Fruit fly (Drosophila melanogaster) whole organism, embryonic: ENCODE measurements around the gene Chd64.

Experiments
- Blimp-1 ChIP-seq: fragments of 200-800 bp; sonication (Bioruptor generic); optimal IDR thresholded peaks from 3 replicates; lab custom pipeline; 2018; ENCODE audit warnings: missing biosample characterization, missing genetic modification characterization, mild to moderate bottlenecking, moderate library complexity, missing genetic modification reagents
- CG10543 ChIP-seq: fragments of 200-800 bp; sonication (Bioruptor generic); optimal IDR thresholded peaks from 3 replicates; lab custom pipeline; 2017; ENCODE audit warnings: missing biosample characterization, mild to moderate bottlenecking, missing genetic modification characterization, moderate library complexity
- CG11456 ChIP-seq: fragments of 200-800 bp; sonication (Bioruptor generic); IDR thresholded peaks from 3 replicates; pipeline ENCODE4 v1.3.6; 2022; ENCODE audit warnings: missing biosample characterization, missing genetic modification characterization
- CG11696 ChIP-seq: fragments of 200-800 bp; sonication (Bioruptor generic); IDR thresholded peaks from 2 replicates; pipeline ENCODE4 v1.3.6; 2022; ENCODE audit warnings: missing biosample characterization, missing genetic modification characterization
- CG12071 ChIP-seq: fragments of 200-800 bp; sonication (Bioruptor generic); optimal IDR thresholded peaks from 3 replicates; lab custom pipeline; 2018; ENCODE audit warnings: missing biosample characterization, mild to moderate bottlenecking, missing genetic modification characterization
- CG12659 ChIP-seq: fragments of 200-800 bp; sonication (Bioruptor generic); optimal IDR thresholded peaks from 3 replicates; lab custom pipeline; 2017; ENCODE audit warnings: mild to moderate bottlenecking, missing biosample characterization, missing genetic modification reagents, missing genetic modification characterization
- CG14441 ChIP-seq: fragments of 200-800 bp; sonication (Bioruptor generic); IDR thresholded peaks from 2 replicates; pipeline ENCODE4 v1.3.6; 2022; ENCODE audit warnings: missing biosample characterization, missing genetic modification characterization
- CG14710 ChIP-seq: fragments of 200-800 bp; sonication (Bioruptor generic); optimal IDR thresholded peaks from 3 replicates; lab custom pipeline; 2019; ENCODE audit warnings: missing biosample characterization, mild to moderate bottlenecking, missing genetic modification characterization, moderate library complexity
- CG15514 ChIP-seq: fragments of 200-800 bp; sonication (Bioruptor generic); optimal IDR thresholded peaks from 3 replicates; lab custom pipeline; 2017; ENCODE audit warnings: missing biosample characterization, missing genetic modification characterization, mild to moderate bottlenecking, moderate library complexity, missing genetic modification reagents
- CG17186 ChIP-seq: fragments of 200-800 bp; sonication (Bioruptor generic); optimal IDR thresholded peaks from 3 replicates; lab custom pipeline; 2017; ENCODE audit warnings: missing biosample characterization, missing genetic modification reagents, missing genetic modification characterization
- CG31441 ChIP-seq: fragments of 200-800 bp; sonication (Bioruptor generic); IDR thresholded peaks from 2 replicates; pipeline ENCODE4 v1.3.6; 2022; ENCODE audit warnings: missing biosample characterization, missing genetic modification characterization
- CG3407 ChIP-seq: fragments of 200-800 bp; sonication (Bioruptor generic); optimal IDR thresholded peaks from 2 replicates; lab custom pipeline; 2018; ENCODE audit warnings: missing biosample characterization, mild to moderate bottlenecking, missing genetic modification characterization
- CG6175 ChIP-seq: fragments of 200-800 bp; sonication (Bioruptor generic); IDR thresholded peaks from 3 replicates; pipeline ENCODE4 v1.3.6; 2022; ENCODE audit warnings: missing biosample characterization, missing genetic modification characterization
- CG7271 ChIP-seq: fragments of 200-800 bp; sonication (Bioruptor generic); optimal IDR thresholded peaks from 2 replicates; lab custom pipeline; 2018; ENCODE audit warnings: missing biosample characterization, mild to moderate bottlenecking, missing genetic modification characterization, moderate library complexity
- CG7372 ChIP-seq: fragments of 200-800 bp; sonication (Bioruptor generic); IDR thresholded peaks from 2 replicates; pipeline ENCODE4 v1.3.6; 2022; ENCODE audit warnings: missing biosample characterization, missing genetic modification characterization
- CG8944 ChIP-seq: fragments of 200-800 bp; sonication (Bioruptor generic); optimal IDR thresholded peaks from 3 replicates; lab custom pipeline; 2016; ENCODE audit warnings: missing biosample characterization, missing genetic modification characterization
- CG9932 ChIP-seq: fragments of 200-800 bp; sonication (Bioruptor generic); IDR thresholded peaks from 2 replicates; pipeline ENCODE4 v1.3.6; 2022; ENCODE audit warnings: missing biosample characterization, missing genetic modification characterization
- D19A ChIP-seq: fragments of 200-800 bp; optimal IDR thresholded peaks from 3 replicates; lab custom pipeline; 2019; ENCODE audit warnings: missing biosample characterization, mild to moderate bottlenecking, missing genetic modification characterization, moderate library complexity
- Dll ChIP-seq: fragments of 200-800 bp; sonication (Bioruptor generic); IDR thresholded peaks from 4 replicates; pipeline ENCODE4 v1.3.6; 2022; ENCODE audit warnings: missing biosample characterization, missing genetic modification characterization; ENCODE audit not compliant: partially characterized antibody
- Elba2 ChIP-seq: fragments of 200-800 bp; sonication (Bioruptor generic); optimal IDR thresholded peaks from 3 replicates; lab custom pipeline; 2016; ENCODE audit warnings: missing biosample characterization, missing genetic modification characterization
- Ets65A ChIP-seq: fragments of 200-800 bp; sonication (Bioruptor generic); peaks from one replicate; lab custom pipeline; 2016; ENCODE audit warnings: missing biosample characterization, missing genetic modification characterization
- Fer2 ChIP-seq: fragments of 200-800 bp; sonication (Bioruptor generic); optimal IDR thresholded peaks from 2 replicates; lab custom pipeline; 2018; ENCODE audit warnings: missing biosample characterization, mild to moderate bottlenecking, missing genetic modification characterization, moderate library complexity
- Fer3 ChIP-seq: fragments of 200-800 bp; sonication (Bioruptor generic); optimal IDR thresholded peaks from 2 replicates; lab custom pipeline; 2018; ENCODE audit warnings: missing biosample characterization, mild to moderate bottlenecking, missing genetic modification characterization, moderate library complexity
- HLH4C ChIP-seq: fragments of 200-800 bp; sonication (Bioruptor generic); IDR thresholded peaks from 3 replicates; pipeline ENCODE4 v1.3.6; 2022; ENCODE audit warnings: missing biosample characterization, missing genetic modification characterization; ENCODE audit not compliant: partially characterized antibody
- HmgZ ChIP-seq: fragments of 200-800 bp; sonication (Bioruptor generic); optimal IDR thresholded peaks from 2 replicates; lab custom pipeline; 2018; ENCODE audit warnings: missing biosample characterization, mild to moderate bottlenecking, missing genetic modification characterization
- MESR4 ChIP-seq: fragments of 200-800 bp; sonication (Bioruptor generic); optimal IDR thresholded peaks from 2 replicates; lab custom pipeline; 2018; ENCODE audit warnings: missing biosample characterization, mild to moderate bottlenecking, missing genetic modification characterization, moderate library complexity
- Mad ChIP-seq: fragments of 200-800 bp; sonication (Bioruptor generic); optimal IDR thresholded peaks from 2 replicates; lab custom pipeline; 2016; ENCODE audit warnings: missing biosample characterization, missing genetic modification characterization
- Nf-YA ChIP-seq: fragments of 200-800 bp; sonication (Bioruptor generic); IDR thresholded peaks from 2 replicates; pipeline ENCODE4 v1.3.6; 2022; ENCODE audit warnings: missing biosample characterization, missing genetic modification characterization
- Opbp ChIP-seq: fragments of 200-800 bp; sonication (Bioruptor generic); IDR thresholded peaks from 3 replicates; pipeline ENCODE4 v1.3.6; 2022; ENCODE audit warnings: missing biosample characterization, missing genetic modification characterization; ENCODE audit not compliant: partially characterized antibody
- Side ChIP-seq: fragments of 200-800 bp; sonication (Bioruptor generic); optimal IDR thresholded peaks from 2 replicates; lab custom pipeline; 2016; ENCODE audit warnings: missing biosample characterization, missing genetic modification characterization
- amos ChIP-seq: fragments of 200-800 bp; sonication (Bioruptor generic); IDR thresholded peaks from 2 replicates; pipeline ENCODE4 v1.3.6; 2022; ENCODE audit warnings: missing biosample characterization, missing genetic modification characterization; ENCODE audit not compliant: partially characterized antibody
- bab2 ChIP-seq: fragments of 200-800 bp; sonication (Bioruptor generic); optimal IDR thresholded peaks from 2 replicates; lab custom pipeline; 2016; ENCODE audit warnings: missing biosample characterization, missing genetic modification characterization
- chinmo ChIP-seq: fragments of 200-800 bp; sonication (Bioruptor generic); IDR thresholded peaks from 4 replicates; pipeline ENCODE4 v1.3.6; 2022; ENCODE audit warnings: missing biosample characterization, missing genetic modification characterization; ENCODE audit not compliant: partially characterized antibody
- cwo ChIP-seq: fragments of 200-800 bp; sonication (Bioruptor generic); optimal IDR thresholded peaks from 3 replicates; lab custom pipeline; 2017; ENCODE audit warnings: missing biosample characterization, missing genetic modification characterization, mild to moderate bottlenecking, moderate library complexity, missing genetic modification reagents
- esg ChIP-seq: fragments of 200-800 bp; sonication (Bioruptor generic); conservative IDR thresholded peaks from 2 replicates; pipeline ENCODE4 v1.3.6; 2022; ENCODE audit warnings: missing biosample characterization, missing genetic modification characterization
- fd3F ChIP-seq: fragments of 200-800 bp; sonication (Bioruptor generic); optimal IDR thresholded peaks from 2 replicates; lab custom pipeline; 2018; ENCODE audit warnings: missing biosample characterization, mild to moderate bottlenecking, missing genetic modification characterization, moderate library complexity
- fd96Cb ChIP-seq: fragments of 200-800 bp; sonication (Bioruptor generic); optimal IDR thresholded peaks from 2 replicates; lab custom pipeline; 2018; ENCODE audit warnings: missing biosample characterization, mild to moderate bottlenecking, missing genetic modification characterization, moderate library complexity
- kni ChIP-seq: fragments of 200-800 bp; sonication (Bioruptor generic); optimal IDR thresholded peaks from 3 replicates; lab custom pipeline; 2017; ENCODE audit warnings: mild to moderate bottlenecking, missing biosample characterization, missing genetic modification reagents, missing genetic modification characterization
- nerfin-2 ChIP-seq: fragments of 200-800 bp; sonication (Bioruptor generic); IDR thresholded peaks from 2 replicates; pipeline ENCODE4 v1.3.6; 2022; ENCODE audit warnings: missing biosample characterization, missing genetic modification characterization; ENCODE audit not compliant: partially characterized antibody
- nmo ChIP-seq: fragments of 200-800 bp; sonication (Bioruptor generic); optimal IDR thresholded peaks from 2 replicates; lab custom pipeline; 2018; ENCODE audit warnings: missing biosample characterization, mild to moderate bottlenecking, missing genetic modification characterization, moderate library complexity
- phol ChIP-seq: fragments of 200-800 bp; sonication (Bioruptor generic); optimal IDR thresholded peaks from 3 replicates; lab custom pipeline; 2018; ENCODE audit warnings: missing biosample characterization, mild to moderate bottlenecking, missing genetic modification characterization, moderate library complexity
- pum ChIP-seq: fragments of 200-800 bp; sonication (Bioruptor generic); optimal IDR thresholded peaks from 2 replicates; lab custom pipeline; 2016; ENCODE audit warnings: missing biosample characterization, missing genetic modification characterization
- rib ChIP-seq: fragments of 200-800 bp; sonication (Bioruptor generic); IDR thresholded peaks from 2 replicates; pipeline ENCODE4 v1.3.6; 2022; ENCODE audit warnings: missing biosample characterization, missing genetic modification characterization
- row ChIP-seq: fragments of 200-800 bp; sonication (Bioruptor generic); IDR thresholded peaks from 3 replicates; pipeline ENCODE4 v1.3.6; 2022; ENCODE audit warnings: missing biosample characterization, missing genetic modification characterization
- sna ChIP-seq: fragments of 200-800 bp; sonication (Bioruptor generic); IDR thresholded peaks from 2 replicates; pipeline ENCODE4 v1.3.6; 2022; ENCODE audit warnings: missing biosample characterization, missing genetic modification characterization; ENCODE audit not compliant: partially characterized antibody
- tll ChIP-seq, 2 experiments: fragments of 200-800 bp in 1 of 2; fragments of >200 bp in 1 of 2; sonication (Bioruptor generic) in 1 of 2; optimal IDR thresholded peaks; 2 replicates each; lab custom pipeline; 2017 to 2019; ENCODE audit warnings: missing biosample characterization in 2 of 2, missing genetic modification characterization in 2 of 2, mild to moderate bottlenecking in 1 of 2, moderate library complexity in 1 of 2
- tna ChIP-seq: fragments of 200-800 bp; sonication (Bioruptor generic); IDR thresholded peaks from 2 replicates; pipeline ENCODE4 v1.3.6; 2022; ENCODE audit warnings: missing biosample characterization, missing genetic modification characterization; ENCODE audit not compliant: partially characterized antibody

Gene Chd64

DNA sequence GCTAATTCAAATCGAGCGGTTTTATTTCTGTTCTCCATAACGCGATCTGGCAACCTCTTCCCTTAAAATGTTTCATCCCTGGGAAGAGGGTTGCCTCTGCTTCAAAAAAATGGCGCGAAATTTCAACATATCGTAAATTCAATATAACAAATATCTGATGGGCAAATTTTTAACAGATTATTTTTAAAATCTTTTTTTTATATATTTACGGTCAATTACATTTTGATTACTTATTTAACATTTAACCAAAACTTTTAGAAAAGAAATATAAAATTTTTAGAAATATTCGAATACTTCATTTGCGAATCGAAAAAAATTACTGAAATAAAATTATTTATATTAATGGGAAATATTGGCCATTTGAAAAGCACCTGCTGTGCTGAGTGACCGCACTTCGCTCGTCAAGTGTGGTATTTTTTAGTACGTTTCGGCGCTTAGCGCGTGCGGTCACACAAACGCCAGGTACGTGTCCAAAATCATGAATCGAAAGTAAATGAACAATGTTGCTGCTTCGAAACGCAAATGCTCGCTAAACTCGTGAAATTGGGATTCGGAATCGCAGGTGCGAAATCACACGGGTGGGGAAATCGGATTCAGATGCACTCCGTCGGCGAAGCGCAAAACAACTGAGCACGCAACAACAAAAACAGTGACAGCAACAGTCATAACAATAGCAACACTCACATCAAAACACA, 47.9 kb upstream of the Chd64 start, which contains the start of gene Ero1L (continued):
- TF ChIP-seq esg (GFP tag; lab: Robert Waterston, UW) (peak; percentile 73), sna (GFP tag; lab: Robert Waterston, UW) (no peak), chinmo (GFP tag; lab: Robert Waterston, UW) (peak; percentile 48; the same call in 1 of the 4 replicates), cwo (GFP tag; lab: Kevin White, UChicago) (peak; percentile 20), Nf-YA (GFP tag; lab: Robert Waterston, UW) (0 out of 2 replicates have a peak, but pooled peaks have one; percentile 8), CG11456 (0 out of 3 replicates have a peak, but pooled peaks have one; percentile 59), Fer3 (peak; percentile 38), CG12071 (GFP tag; lab: Kevin White, UChicago) (peak; percentile 2), Opbp (GFP tag; lab: Robert Waterston, UW) (peak; percentile 42; the same call in 1 of the 3 replicates), phol (tag; lab: Kevin White, UChicago) (peak; percentile 85), Ets65A (GFP tag; lab: Kevin White, UChicago) (peak; percentile 30), CG6175 (no peak), HmgZ (peak; percentile 2), Elba2 (GFP tag; lab: Kevin White, UChicago) (no peak), rib (GFP tag; lab: Robert Waterston, UW) (peak; percentile 52; the same call in 1 of the 2 replicates), CG8944 (GFP tag; lab: Kevin White, UChicago) (peak; percentile 12), CG12659 (peak; percentile 67), CG7271 (tag; lab: Kevin White, UChicago) (peak; percentile 33), Blimp-1 (GFP tag; lab: Kevin White, UChicago) (peak; percentile 64), tna (no peak), fd3F (no peak), Dll (GFP tag; lab: Robert Waterston, UW) (peak; percentile 41; the same call in 1 of the 4 replicates), HLH4C (GFP tag; lab: Robert Waterston, UW) (0 out of 3 replicates have a peak, but pooled peaks have one; percentile 11), fd96Cb (peak; percentile 14), CG31441 (GFP tag; lab: Robert Waterston, UW) (peak; percentile 78), D19A (tag; lab: Kevin White, UChicago) (peak; percentile 42), nmo (GFP tag; lab: Kevin White, UChicago) (peak; percentile 53), CG9932 (peak; percentile 25; the same call in 1 of the 2 replicates), bab2 (GFP tag; lab: Kevin White, UChicago) (no peak), kni (peak; percentile 3), CG7372 (GFP tag; lab: Robert Waterston, UW) (no peak), CG15514 (peak; percentile 45), CG14441 (0 out of 2 replicates have a peak, but pooled peaks have one; percentile 31), tll (GFP tag; optimal IDR thresholded peaks at IDR 0.05; lab: Kevin White, UChicago) (no peak), CG14710 (tag; lab: Kevin White, UChicago) (peak; percentile 73), nerfin-2 (GFP tag; lab: Robert Waterston, UW) (peak; percentile 48; the same call in 1 of the 2 replicates), Side (GFP tag; lab: Kevin White, UChicago) (no peak), CG3407 (GFP tag; lab: Kevin White, UChicago) (no peak), CG17186 (GFP tag; lab: Kevin White, UChicago) (peak; percentile 21), amos (GFP tag; lab: Robert Waterston, UW) (peak; percentile 37; the same call in 1 of the 2 replicates), MESR4 (GFP tag; lab: Kevin White, UChicago) (peak; percentile 97), CG11696 (GFP tag; lab: Robert Waterston, UW) (peak; percentile 92), row (GFP tag; lab: Robert Waterston, UW) (peak; percentile 39; the same call in 1 of the 3 replicates), pum (GFP tag; lab: Kevin White, UChicago) (no peak), Mad (GFP tag; lab: Kevin White, UChicago) (no peak), Fer2 (tag; lab: Kevin White, UChicago) (peak; percentile 10), CG10543 (GFP tag; lab: Kevin White, UChicago) (peak; percentile 30)
